Worm (Caenorhabditis elegans) whole organism, L4 larva: ENCODE data around the gene hpo-29.
"Not testable (repeated sequence)": the region's sequence is repeated elsewhere in the genome, so short reads cannot be mapped to it uniquely, and the experiment has no call there.

Experiments used
- F26F4.8 ChIP-seq: fragments of 200-800 bp; sonication (Bioruptor generic); conservative IDR thresholded peaks from 2 replicates; pipeline ENCODE4 v1.3.6; 2022; ENCODE audit warnings: missing genetic modification characterization, missing compliant biosample characterization
- F44E2.7 ChIP-seq: fragments of 200-800 bp; sonication (Bioruptor generic); IDR thresholded peaks from 2 replicates; pipeline ENCODE4 v2.1.2; 2022; ENCODE audit warnings: missing genetic modification characterization, missing compliant biosample characterization
- F49E8.2 ChIP-seq: sonication (generic microtip); optimal IDR thresholded peaks from 2 replicates; lab custom pipeline; 2016; ENCODE audit warnings: missing compliant biosample characterization, mild to moderate bottlenecking, missing genetic modification characterization, borderline replicate concordance
- Y105C5A.15 ChIP-seq: fragments of 200-800 bp; sonication (Bioruptor generic); IDR thresholded peaks from 2 replicates; pipeline ENCODE4 v1.3.6; 2022; ENCODE audit warnings: missing genetic modification characterization, missing compliant biosample characterization
- Y48G9A.11 ChIP-seq: fragments of 200-800 bp; sonication (Bioruptor generic); IDR thresholded peaks from 2 replicates; pipeline ENCODE4 v1.3.6; 2022; ENCODE audit warnings: missing genetic modification reagents, missing genetic modification characterization, missing compliant biosample characterization
- ZK337.2 ChIP-seq: fragments of 200-800 bp; sonication (Bioruptor generic); IDR thresholded peaks from 2 replicates; pipeline ENCODE4 v1.3.6; 2022; ENCODE audit warnings: missing genetic modification reagents, missing genetic modification characterization, missing compliant biosample characterization
- aha-1 ChIP-seq: fragments of 150-350 bp; peaks from one replicate; lab custom pipeline; 2014; ENCODE audit warnings: missing biosample characterization, missing genetic modification characterization
- aly-2 ChIP-seq: sonication (generic microtip); optimal IDR thresholded peaks from 2 replicates; lab custom pipeline; 2018; ENCODE audit warnings: missing biosample characterization, missing genetic modification characterization
- arid-1 ChIP-seq: fragments of 200-800 bp; sonication (Bioruptor generic); conservative IDR thresholded peaks from 2 replicates; pipeline ENCODE4 v1.3.6; 2022; ENCODE audit warnings: missing genetic modification reagents, missing genetic modification characterization, missing compliant biosample characterization
- ceh-44 ChIP-seq: fragments of 200-800 bp; sonication (Bioruptor generic); IDR thresholded peaks from 2 replicates; pipeline ENCODE4 v1.3.6; 2022; ENCODE audit warnings: missing genetic modification reagents, missing genetic modification characterization, missing compliant biosample characterization
- ceh-62 ChIP-seq: sonication (generic microtip); optimal IDR thresholded peaks from 2 replicates; lab custom pipeline; 2017; ENCODE audit warnings: missing biosample characterization, missing genetic modification characterization
- ces-1 ChIP-seq: fragments of 150-350 bp; sonication (generic microtip); optimal IDR thresholded peaks from 4 replicates; lab custom pipeline; 2014; ENCODE audit warnings: missing biosample characterization, missing genetic modification reagents, missing genetic modification characterization
- cey-2 ChIP-seq: sonication (generic microtip); optimal IDR thresholded peaks from 3 replicates; lab custom pipeline; 2017; ENCODE audit warnings: missing genetic modification characterization, mild to moderate bottlenecking, missing compliant biosample characterization, antibody characterized with exemption, borderline replicate concordance; ENCODE audit not compliant: insufficient read depth
- ctbp-1 ChIP-seq: fragments of 200-800 bp; sonication (Bioruptor generic); IDR thresholded peaks from 2 replicates; pipeline ENCODE4 v1.3.6; 2022; ENCODE audit warnings: missing genetic modification reagents, missing genetic modification characterization, missing compliant biosample characterization
- daf-8 ChIP-seq: fragments of 200-800 bp; sonication (Bioruptor generic); IDR thresholded peaks from 2 replicates; pipeline ENCODE4 v1.3.6; 2022; ENCODE audit warnings: missing genetic modification characterization, missing compliant biosample characterization
- dmd-6 ChIP-seq: fragments of 200-800 bp; sonication (Bioruptor generic); IDR thresholded peaks from 2 replicates; pipeline ENCODE4 v1.3.6; 2022; ENCODE audit warnings: missing genetic modification reagents, missing genetic modification characterization, missing compliant biosample characterization
- dmd-8 ChIP-seq: fragments of 200-800 bp; sonication (Bioruptor generic); IDR thresholded peaks from 2 replicates; pipeline ENCODE4 v1.3.6; 2022; ENCODE audit warnings: missing genetic modification characterization, missing compliant biosample characterization
- dpl-1 ChIP-seq: fragments of 150-350 bp; optimal IDR thresholded peaks from 2 replicates; lab custom pipeline; 2014; ENCODE audit warnings: missing biosample characterization, missing genetic modification reagents, missing genetic modification characterization
- dve-1 ChIP-seq: sonication (generic microtip); optimal IDR thresholded peaks from 2 replicates; lab custom pipeline; 2017; ENCODE audit warnings: antibody characterized with exemption, mild to moderate bottlenecking, missing genetic modification characterization, missing compliant biosample characterization; ENCODE audit not compliant: insufficient read depth
- egl-43 ChIP-seq: fragments of 200-800 bp; sonication (Bioruptor generic); IDR thresholded peaks from 2 replicates; pipeline ENCODE4 v1.3.6; 2022; ENCODE audit warnings: missing genetic modification reagents, missing genetic modification characterization, missing compliant biosample characterization
- fkh-10 ChIP-seq: fragments of 150-350 bp; optimal IDR thresholded peaks from 2 replicates; lab custom pipeline; 2014; ENCODE audit warnings: missing biosample characterization, missing genetic modification reagents, missing genetic modification characterization
- fos-1 ChIP-seq: fragments of 150-350 bp; optimal IDR thresholded peaks from 2 replicates; lab custom pipeline; 2014; ENCODE audit warnings: missing biosample characterization, missing genetic modification characterization
- hmg-1.1 ChIP-seq: fragments of 200-800 bp; sonication (Bioruptor generic); IDR thresholded peaks from 2 replicates; pipeline ENCODE4 v1.3.6; 2022; ENCODE audit warnings: missing genetic modification reagents, missing genetic modification characterization, missing compliant biosample characterization
- jun-1 ChIP-seq: fragments of 150-350 bp; optimal IDR thresholded peaks from 2 replicates; lab custom pipeline; 2014; ENCODE audit warnings: missing biosample characterization, missing genetic modification reagents, missing genetic modification characterization
- lim-7 ChIP-seq: fragments of 200-800 bp; sonication (Bioruptor generic); IDR thresholded peaks from 2 replicates; pipeline ENCODE4 v1.3.6; 2022; ENCODE audit warnings: missing genetic modification characterization, missing compliant biosample characterization
- lin-1 ChIP-seq: fragments of 200-800 bp; sonication (Bioruptor generic); IDR thresholded peaks from 2 replicates; pipeline ENCODE4 v1.3.6; 2022; ENCODE audit warnings: missing genetic modification reagents, missing genetic modification characterization, missing compliant biosample characterization
- lin-13 ChIP-seq: fragments of 150-350 bp; optimal IDR thresholded peaks from 2 replicates; lab custom pipeline; 2014; ENCODE audit warnings: missing biosample characterization, missing genetic modification reagents, missing genetic modification characterization
- lin-38 ChIP-seq: fragments of 200-800 bp; sonication (Bioruptor generic); IDR thresholded peaks from 2 replicates; pipeline ENCODE4 v1.3.6; 2022; ENCODE audit warnings: missing genetic modification reagents, missing genetic modification characterization, missing compliant biosample characterization
- lin-39 ChIP-seq: fragments of 150-350 bp; optimal IDR thresholded peaks from 2 replicates; lab custom pipeline; 2014; ENCODE audit warnings: missing biosample characterization, missing genetic modification reagents, missing genetic modification characterization
- mdt-29 ChIP-seq: fragments of 200-800 bp; sonication (Bioruptor generic); IDR thresholded peaks from 2 replicates; pipeline ENCODE4 v1.3.6; 2022; ENCODE audit warnings: missing genetic modification reagents, missing genetic modification characterization, missing compliant biosample characterization
- mxl-2 ChIP-seq: fragments of 200-800 bp; sonication (Bioruptor generic); conservative IDR thresholded peaks from 2 replicates; pipeline ENCODE4 v1.3.6; 2022; ENCODE audit warnings: missing genetic modification reagents, missing genetic modification characterization, missing compliant biosample characterization
- nhr-111 ChIP-seq: fragments of 200-800 bp; sonication (Bioruptor generic); optimal IDR thresholded peaks from 2 replicates; lab custom pipeline; 2018; ENCODE audit warnings: mild to moderate bottlenecking, missing genetic modification characterization, missing compliant biosample characterization
- nhr-41 ChIP-seq: fragments of 200-800 bp; sonication (Bioruptor generic); IDR thresholded peaks from 2 replicates; pipeline ENCODE4 v1.3.6; 2022; ENCODE audit warnings: missing genetic modification reagents, missing genetic modification characterization, missing compliant biosample characterization
- nhr-76 ChIP-seq: fragments of 150-350 bp; optimal IDR thresholded peaks from 2 replicates; lab custom pipeline; 2014; ENCODE audit warnings: missing biosample characterization, missing genetic modification characterization
- pha-4 ChIP-seq, 2 experiments: fragments of 150-350 bp in 1 of 2; fragments of 200-800 bp in 1 of 2; sonication (Bioruptor generic) in 1 of 2; IDR thresholded peaks in 1 of 2; optimal IDR thresholded peaks in 1 of 2; 2 replicates each; pipeline versions ENCODE4 v1.3.6 to Lab custom; 2014 to 2022; ENCODE audit warnings: missing genetic modification characterization in 2 of 2, missing genetic modification reagents in 2 of 2, missing biosample characterization in 1 of 2, missing compliant biosample characterization in 1 of 2
- php-3 ChIP-seq: fragments of 200-800 bp; sonication (Bioruptor generic); IDR thresholded peaks from 2 replicates; pipeline ENCODE4 v1.3.6; 2022; ENCODE audit warnings: missing genetic modification reagents, missing genetic modification characterization, missing compliant biosample characterization
- pqm-1 ChIP-seq: sonication (generic microtip); optimal IDR thresholded peaks from 2 replicates; lab custom pipeline; 2017; ENCODE audit warnings: missing biosample characterization, missing genetic modification characterization
- saeg-2 ChIP-seq: fragments of 200-800 bp; sonication (Bioruptor generic); IDR thresholded peaks from 2 replicates; pipeline ENCODE4 v1.3.6; 2022; ENCODE audit warnings: missing genetic modification reagents, missing genetic modification characterization, missing compliant biosample characterization
- set-16 ChIP-seq: fragments of 200-800 bp; sonication (Bioruptor generic); IDR thresholded peaks from 2 replicates; pipeline ENCODE4 v1.3.6; 2022; ENCODE audit warnings: missing genetic modification reagents, missing genetic modification characterization, missing compliant biosample characterization
- snpc-4 ChIP-seq: fragments of 150-350 bp; optimal IDR thresholded peaks from 2 replicates; lab custom pipeline; 2014; ENCODE audit warnings: missing biosample characterization, missing genetic modification characterization
- tra-1 ChIP-seq: fragments of 200-800 bp; sonication (Bioruptor generic); IDR thresholded peaks from 2 replicates; pipeline ENCODE4 v1.3.6; 2022; ENCODE audit warnings: missing genetic modification reagents, missing genetic modification characterization, missing compliant biosample characterization
- unc-130 ChIP-seq: sonication (generic microtip); optimal IDR thresholded peaks from 2 replicates; lab custom pipeline; 2016; ENCODE audit warnings: missing genetic modification reagents, missing genetic modification characterization, missing compliant biosample characterization
- unc-39 ChIP-seq: sonication (generic microtip); optimal IDR thresholded peaks from 2 replicates; lab custom pipeline; 2017; ENCODE audit warnings: missing biosample characterization, missing genetic modification characterization
- unc-62 ChIP-seq, 3 experiments: fragments of 150-350 bp in 1 of 3; sonication (generic microtip); optimal IDR thresholded peaks in 2 of 3; peaks in 1 of 3; 1 replicate in 1 of 3; 2 replicates in 2 of 3; lab custom pipeline; 2014 to 2017; ENCODE audit warnings: missing biosample characterization in 3 of 3, missing genetic modification characterization in 3 of 3, missing genetic modification reagents in 3 of 3, missing genotype in 1 of 3

The hpo-29 gene

ce11 chrIII:227033-227432, 8.6 kb upstream of the hpo-29 start:
- TF ChIP-seq set-16 (GFP tag; lab: Robert Waterston, UW) (peak; percentile 82), ceh-62 (tag; lab: Kevin White, UChicago) (no peak)

DNA sequence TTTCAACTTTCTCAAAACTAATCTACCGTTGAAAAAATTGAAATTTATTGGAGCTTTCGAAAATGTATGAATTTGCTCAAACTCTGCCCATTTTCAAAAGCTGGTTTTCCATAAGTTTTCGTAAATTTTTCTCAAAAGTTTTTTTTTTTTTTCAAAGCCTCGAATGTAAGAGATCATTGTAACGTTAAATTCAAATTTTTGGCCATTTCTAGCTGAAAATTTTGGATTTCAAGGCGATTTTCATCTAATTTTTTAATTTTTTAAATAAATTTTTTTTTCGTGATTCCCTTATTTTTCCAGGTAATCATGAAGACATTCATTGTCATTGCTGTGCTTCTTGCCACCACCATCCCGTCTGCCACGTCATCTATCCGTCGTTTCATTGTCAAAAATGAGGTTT, 5.5 kb upstream of the hpo-29 start, which contains the start of gene hpo-38:
TSS of gene hpo-38 (plus strand) at position 301 of the 400 bp plus-strand sequence.
- TF ChIP-seq lin-1: no peak
- TF ChIP-seq F44E2.7 (GFP tag; lab: Robert Waterston, UW): no peak
- TF ChIP-seq ZK337.2 (GFP tag; lab: Robert Waterston, UW): no peak
- TF ChIP-seq pqm-1 (tag; lab: Kevin White, UChicago): no peak
- TF ChIP-seq snpc-4 (tag; lab: Kevin White, UChicago): no peak
- no peak for TF ChIP-seq jun-1 (tag; lab: Kevin White, UChicago)
- no peak for TF ChIP-seq unc-62 (GFP tag; optimal IDR thresholded peaks at IDR 0.05 in 1 of 2; lab: Kevin White, UChicago)
- no peak for TF ChIP-seq unc-62 (tag; optimal IDR thresholded peaks at IDR 0.05; lab: Kevin White, UChicago)
- TF ChIP-seq dmd-6 (GFP tag; lab: Robert Waterston, UW): no peak
- no peak for TF ChIP-seq ceh-44 (GFP tag; lab: Robert Waterston, UW)
- no peak for TF ChIP-seq dve-1 (tag; lab: Kevin White, UChicago)
- no peak for TF ChIP-seq cey-2
- TF ChIP-seq dmd-8 (GFP tag; lab: Robert Waterston, UW): no peak
- TF ChIP-seq saeg-2 (GFP tag; lab: Robert Waterston, UW): no peak
- TF ChIP-seq Y48G9A.11 (GFP tag; lab: Robert Waterston, UW): no peak
- no peak for TF ChIP-seq fkh-10
- TF ChIP-seq lin-38 (GFP tag; lab: Robert Waterston, UW): no peak
- no peak for TF ChIP-seq unc-39 (tag; lab: Kevin White, UChicago)
- TF ChIP-seq ces-1 (GFP tag; lab: Kevin White, UChicago): no peak

ce11 chrIII:232918-233317, 2.7 kb upstream of the hpo-29 start:
- TF ChIP-seq lin-38 (GFP tag; lab: Robert Waterston, UW): peak; percentile 71
- 0 out of 2 replicates have a peak, but pooled peaks have one; percentile 48 for TF ChIP-seq lim-7 (GFP tag; lab: Robert Waterston, UW)
- TF ChIP-seq Y48G9A.11 (GFP tag; lab: Robert Waterston, UW): peak; percentile 72
- peak; percentile 58; the same call in 1 of the 2 replicates for TF ChIP-seq Y105C5A.15 (GFP tag; lab: Robert Waterston, UW)
- 0 out of 2 replicates have a peak, but pooled peaks have one; percentile 18 for TF ChIP-seq tra-1 (GFP tag; lab: Robert Waterston, UW)
- peak; percentile 84 for TF ChIP-seq dmd-8 (GFP tag; lab: Robert Waterston, UW)
- 0 out of 2 replicates have a peak, but pooled peaks have one; percentile 49 for TF ChIP-seq F26F4.8 (GFP tag; lab: Robert Waterston, UW)
- 0 out of 2 replicates have a peak, but pooled peaks have one; percentile 17 for TF ChIP-seq arid-1
- TF ChIP-seq pha-4 (GFP tag; IDR thresholded peaks at IDR 0.05; lab: Robert Waterston, UW): peak; percentile 76; the same call in 1 of the 2 replicates
- not testable (repeated sequence) for TF ChIP-seq pha-4 (tag; optimal IDR thresholded peaks at IDR 0.05; lab: Kevin White, UChicago)
- 0 out of 2 replicates have a peak, but pooled peaks have one; percentile 45 for TF ChIP-seq ctbp-1 (GFP tag; lab: Robert Waterston, UW)
- TF ChIP-seq set-16 (GFP tag; lab: Robert Waterston, UW): peak; percentile 39
- 0 out of 2 replicates have a peak, but pooled peaks have one; percentile 34 for TF ChIP-seq mxl-2 (GFP tag; lab: Robert Waterston, UW)
- 0 out of 2 replicates have a peak, but pooled peaks have one; percentile 46 for TF ChIP-seq mdt-29 (GFP tag; lab: Robert Waterston, UW)
- peak; percentile 63; the same call in 1 of the 2 replicates for TF ChIP-seq php-3
- TF ChIP-seq egl-43 (GFP tag; lab: Robert Waterston, UW): peak; percentile 81

DNA sequence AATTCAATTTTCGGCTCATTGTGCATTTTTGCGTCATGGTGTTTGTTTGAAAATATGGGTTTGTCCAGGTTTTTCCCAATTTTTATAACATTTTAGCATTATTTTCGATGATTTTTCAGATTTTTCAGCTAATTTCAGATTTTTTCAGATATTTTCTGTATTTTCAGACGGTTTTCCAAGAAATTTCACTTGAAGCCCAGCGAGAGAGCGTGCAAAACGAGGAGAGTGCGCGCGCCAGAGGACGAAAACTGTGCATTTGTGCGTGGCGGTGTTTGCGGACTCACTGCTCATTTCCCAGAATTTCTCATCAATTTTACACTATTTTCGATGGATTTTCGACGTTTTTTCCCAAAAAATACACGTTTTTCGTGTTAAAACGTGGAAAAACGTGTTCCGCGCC, 529 bp upstream of the hpo-29 start:
- TF ChIP-seq dpl-1 (GFP tag; lab: Kevin White, UChicago): peak; percentile 57
- TF ChIP-seq daf-8 (GFP tag; lab: Robert Waterston, UW): no peak
- peak; percentile 25 for TF ChIP-seq unc-130 (GFP tag; lab: Kevin White, UChicago)
- TF ChIP-seq F49E8.2: peak; percentile 61
- TF ChIP-seq hmg-1.1 (GFP tag; lab: Robert Waterston, UW): peak; percentile 65
- no peak for TF ChIP-seq set-16 (GFP tag; lab: Robert Waterston, UW)
- no peak for TF ChIP-seq aly-2 (tag; lab: Kevin White, UChicago)
- no peak for TF ChIP-seq nhr-111 (GFP tag; lab: Kevin White, UChicago)
- no peak for TF ChIP-seq nhr-41 (GFP tag; lab: Robert Waterston, UW)
- no peak for TF ChIP-seq nhr-76 (tag; lab: Kevin White, UChicago)
- TF ChIP-seq aha-1 (tag; lab: Kevin White, UChicago): peak; percentile 5
- no peak for TF ChIP-seq pha-4 (GFP tag; IDR thresholded peaks at IDR 0.05; lab: Robert Waterston, UW)
- no peak for TF ChIP-seq pha-4 (tag; optimal IDR thresholded peaks at IDR 0.05; lab: Kevin White, UChicago)
- no peak for TF ChIP-seq lin-39
- TF ChIP-seq lin-13 (GFP tag; lab: Kevin White, UChicago): no peak
- no peak for TF ChIP-seq fos-1 (tag; lab: Kevin White, UChicago)
